Fruit fly (Drosophila melanogaster) whole organism: ENCODE measurements around the gene Rilpl.

ENCODE experiments used
- EcR ChIP-seq, 2 experiments: fragments of >200 bp; optimal IDR thresholded peaks; 2 replicates each; lab custom pipeline; 2017; ENCODE audit warnings: missing biosample characterization in 2 of 2, missing genetic modification characterization in 2 of 2, missing genetic modification reagents in 2 of 2
- psq ChIP-seq: fragments of >200 bp; optimal IDR thresholded peaks from 2 replicates; lab custom pipeline; 2017

DNA sequence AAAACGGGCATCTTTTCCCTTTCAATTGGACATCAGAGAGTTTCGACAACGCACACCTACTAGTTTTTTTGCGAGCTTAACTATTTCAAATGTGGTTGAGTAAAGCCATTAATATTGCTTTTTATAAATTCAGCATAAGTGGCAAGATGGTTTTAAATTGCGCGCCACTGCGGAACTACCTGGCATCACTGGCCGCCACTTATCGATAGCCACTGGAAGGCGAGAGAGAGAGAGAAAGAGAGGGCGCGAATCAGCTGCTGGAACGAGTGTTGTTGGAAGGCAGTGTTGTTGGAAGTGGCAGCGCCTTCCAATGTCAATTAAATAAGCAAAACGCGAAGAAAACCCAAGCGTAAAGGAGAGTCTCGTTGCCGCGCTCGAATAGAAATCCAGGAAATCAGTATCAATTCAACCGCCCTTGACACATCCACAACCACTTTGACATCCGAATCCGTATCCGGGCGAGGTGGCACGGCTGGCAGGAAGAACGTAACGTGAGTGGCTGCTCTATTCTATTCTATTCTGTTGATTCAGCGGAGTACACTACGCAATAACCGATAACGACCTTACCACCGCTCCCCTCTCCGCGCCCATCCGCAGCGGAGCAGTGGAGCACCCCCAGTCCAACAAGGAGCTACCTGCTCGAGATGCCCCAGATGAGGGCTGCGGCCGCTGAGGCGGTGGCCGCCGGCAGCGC lies 17.4 kb upstream of the Rilpl start, which contains the start of gene AMPKalpha:
- no peak for TF ChIP-seq EcR (GFP tag; optimal IDR thresholded peaks at IDR 0.05; lab: Kevin White, UChicago)
- TF ChIP-seq psq (lab: Kevin White, UChicago), result no peak
